Worm (Caenorhabditis elegans) whole organism, L4 larva: ENCODE results near the gene C44B7.11.

Source experiments
- F37D6.2 ChIP-seq: sonication (generic microtip); optimal IDR thresholded peaks from 2 replicates; lab custom pipeline; 2016; ENCODE audit warnings: mild to moderate bottlenecking, missing genetic modification characterization, missing compliant biosample characterization
- F49E8.2 ChIP-seq: sonication (generic microtip); optimal IDR thresholded peaks from 2 replicates; lab custom pipeline; 2016; ENCODE audit warnings: missing compliant biosample characterization, mild to moderate bottlenecking, missing genetic modification characterization, borderline replicate concordance
- R02D3.7 ChIP-seq: fragments of 150-350 bp; sonication (generic microtip); optimal IDR thresholded peaks from 3 replicates; lab custom pipeline; 2014; ENCODE audit warnings: missing biosample characterization, missing genetic modification characterization
- T26A8.4 ChIP-seq: fragments of 200-800 bp; sonication (Bioruptor generic); IDR thresholded peaks from 2 replicates; pipeline ENCODE4 v1.3.6; 2022; ENCODE audit warnings: missing genetic modification characterization, missing compliant biosample characterization
- Y75B8A.6 ChIP-seq: fragments of 200-800 bp; sonication (Bioruptor generic); IDR thresholded peaks from 2 replicates; pipeline ENCODE4 v1.3.6; 2022; ENCODE audit warnings: missing genetic modification reagents, missing genetic modification characterization, missing compliant biosample characterization
- ZK337.2 ChIP-seq: fragments of 200-800 bp; sonication (Bioruptor generic); IDR thresholded peaks from 2 replicates; pipeline ENCODE4 v1.3.6; 2022; ENCODE audit warnings: missing genetic modification reagents, missing genetic modification characterization, missing compliant biosample characterization
- ZK546.5 ChIP-seq, 2 experiments: sonication (generic microtip); optimal IDR thresholded peaks; 2 replicates each; lab custom pipeline; 2017; ENCODE audit warnings: missing biosample characterization in 2 of 2, missing genetic modification characterization in 2 of 2
- aha-1 ChIP-seq: fragments of 150-350 bp; peaks from one replicate; lab custom pipeline; 2014; ENCODE audit warnings: missing biosample characterization, missing genetic modification characterization
- aly-2 ChIP-seq: sonication (generic microtip); optimal IDR thresholded peaks from 2 replicates; lab custom pipeline; 2018; ENCODE audit warnings: missing biosample characterization, missing genetic modification characterization
- ama-1 ChIP-seq: fragments of 150-350 bp; optimal IDR thresholded peaks from 2 replicates; lab custom pipeline; 2014; ENCODE audit warnings: inconsistent platforms, mixed read lengths
- arid-1 ChIP-seq: fragments of 200-800 bp; sonication (Bioruptor generic); conservative IDR thresholded peaks from 2 replicates; pipeline ENCODE4 v1.3.6; 2022; ENCODE audit warnings: missing genetic modification reagents, missing genetic modification characterization, missing compliant biosample characterization
- ceh-32 ChIP-seq: sonication (generic microtip); optimal IDR thresholded peaks from 2 replicates; lab custom pipeline; 2016; ENCODE audit warnings: mild to moderate bottlenecking, missing genetic modification characterization, missing compliant biosample characterization; ENCODE audit not compliant: poor library complexity
- ceh-44 ChIP-seq: fragments of 200-800 bp; sonication (Bioruptor generic); IDR thresholded peaks from 2 replicates; pipeline ENCODE4 v1.3.6; 2022; ENCODE audit warnings: missing genetic modification reagents, missing genetic modification characterization, missing compliant biosample characterization
- ceh-62 ChIP-seq: sonication (generic microtip); optimal IDR thresholded peaks from 2 replicates; lab custom pipeline; 2017; ENCODE audit warnings: missing biosample characterization, missing genetic modification characterization
- ceh-82 ChIP-seq: sonication (generic microtip); optimal IDR thresholded peaks from 2 replicates; lab custom pipeline; 2017; ENCODE audit warnings: missing biosample characterization, missing genetic modification characterization
- ctbp-1 ChIP-seq: fragments of 200-800 bp; sonication (Bioruptor generic); IDR thresholded peaks from 2 replicates; pipeline ENCODE4 v1.3.6; 2022; ENCODE audit warnings: missing genetic modification reagents, missing genetic modification characterization, missing compliant biosample characterization
- daf-12 ChIP-seq: fragments of 150-350 bp; optimal IDR thresholded peaks from 2 replicates; lab custom pipeline; 2014; ENCODE audit warnings: missing biosample characterization, missing genetic modification reagents, missing genetic modification characterization
- dmd-8 ChIP-seq: fragments of 200-800 bp; sonication (Bioruptor generic); IDR thresholded peaks from 2 replicates; pipeline ENCODE4 v1.3.6; 2022; ENCODE audit warnings: missing genetic modification characterization, missing compliant biosample characterization
- dmd-9 ChIP-seq: fragments of 200-800 bp; sonication (Bioruptor generic); IDR thresholded peaks from 2 replicates; pipeline ENCODE4 v1.3.6; 2022; ENCODE audit warnings: missing genetic modification reagents, missing genetic modification characterization, missing compliant biosample characterization
- dpl-1 ChIP-seq: fragments of 150-350 bp; optimal IDR thresholded peaks from 2 replicates; lab custom pipeline; 2014; ENCODE audit warnings: missing biosample characterization, missing genetic modification reagents, missing genetic modification characterization
- egl-27 ChIP-seq: sonication (generic microtip); optimal IDR thresholded peaks from 3 replicates; lab custom pipeline; 2017; ENCODE audit warnings: missing biosample characterization, missing genetic modification reagents, missing genetic modification characterization
- egl-43 ChIP-seq: fragments of 200-800 bp; sonication (Bioruptor generic); IDR thresholded peaks from 2 replicates; pipeline ENCODE4 v1.3.6; 2022; ENCODE audit warnings: missing genetic modification reagents, missing genetic modification characterization, missing compliant biosample characterization
- hif-1 ChIP-seq, 2 experiments: sonication (generic microtip); optimal IDR thresholded peaks; 2 replicates each; lab custom pipeline; 2016 to 2017; ENCODE audit warnings: missing compliant biosample characterization in 2 of 2, missing genetic modification characterization in 2 of 2, missing genetic modification reagents in 2 of 2, missing genotype in 2 of 2, mild to moderate bottlenecking in 1 of 2
- hlh-30 ChIP-seq: sonication (generic microtip); optimal IDR thresholded peaks from 2 replicates; lab custom pipeline; 2017; ENCODE audit warnings: antibody characterized with exemption, mild to moderate bottlenecking, missing genetic modification characterization, missing compliant biosample characterization; ENCODE audit not compliant: insufficient read depth
- hmg-1.1 ChIP-seq: fragments of 200-800 bp; sonication (Bioruptor generic); IDR thresholded peaks from 2 replicates; pipeline ENCODE4 v1.3.6; 2022; ENCODE audit warnings: missing genetic modification reagents, missing genetic modification characterization, missing compliant biosample characterization
- jun-1 ChIP-seq: fragments of 150-350 bp; optimal IDR thresholded peaks from 2 replicates; lab custom pipeline; 2014; ENCODE audit warnings: missing biosample characterization, missing genetic modification reagents, missing genetic modification characterization
- lin-1 ChIP-seq: fragments of 200-800 bp; sonication (Bioruptor generic); IDR thresholded peaks from 2 replicates; pipeline ENCODE4 v1.3.6; 2022; ENCODE audit warnings: missing genetic modification reagents, missing genetic modification characterization, missing compliant biosample characterization
- lin-13 ChIP-seq: fragments of 150-350 bp; optimal IDR thresholded peaks from 2 replicates; lab custom pipeline; 2014; ENCODE audit warnings: missing biosample characterization, missing genetic modification reagents, missing genetic modification characterization
- lin-15B ChIP-seq: fragments of 150-350 bp; sonication (generic microtip); optimal IDR thresholded peaks from 3 replicates; lab custom pipeline; 2014; ENCODE audit warnings: missing biosample characterization, missing genetic modification characterization
- lin-38 ChIP-seq: fragments of 200-800 bp; sonication (Bioruptor generic); IDR thresholded peaks from 2 replicates; pipeline ENCODE4 v1.3.6; 2022; ENCODE audit warnings: missing genetic modification reagents, missing genetic modification characterization, missing compliant biosample characterization
- lin-39 ChIP-seq: fragments of 150-350 bp; optimal IDR thresholded peaks from 2 replicates; lab custom pipeline; 2014; ENCODE audit warnings: missing biosample characterization, missing genetic modification reagents, missing genetic modification characterization
- lsy-2 ChIP-seq, 2 experiments: fragments of 150-350 bp in 1 of 2; sonication (generic microtip) in 1 of 2; optimal IDR thresholded peaks; 2 replicates each; lab custom pipeline; 2014 to 2017; ENCODE audit warnings: missing biosample characterization in 2 of 2, missing genetic modification characterization in 2 of 2
- madf-5 ChIP-seq, 2 experiments: fragments of 200-800 bp; sonication (Bioruptor generic); IDR thresholded peaks; 2 replicates each; pipeline ENCODE4 v1.3.6; 2022; ENCODE audit warnings: missing compliant biosample characterization in 2 of 2, missing genetic modification characterization in 2 of 2
- mdl-1 ChIP-seq, 2 experiments: fragments of 150-350 bp in 1 of 2; sonication (generic microtip) in 1 of 2; optimal IDR thresholded peaks; 2 replicates each; lab custom pipeline; 2014 to 2017; ENCODE audit warnings: missing biosample characterization in 2 of 2, missing genetic modification characterization in 2 of 2
- mdt-29 ChIP-seq: fragments of 200-800 bp; sonication (Bioruptor generic); IDR thresholded peaks from 2 replicates; pipeline ENCODE4 v1.3.6; 2022; ENCODE audit warnings: missing genetic modification reagents, missing genetic modification characterization, missing compliant biosample characterization
- mep-1 ChIP-seq: fragments of 150-350 bp; sonication (generic microtip); optimal IDR thresholded peaks from 3 replicates; lab custom pipeline; 2014; ENCODE audit warnings: missing biosample characterization, missing genetic modification characterization
- mxl-3 ChIP-seq: fragments of 200-800 bp; sonication (Bioruptor generic); optimal IDR thresholded peaks from 2 replicates; lab custom pipeline; 2018; ENCODE audit warnings: mild to moderate bottlenecking, missing genetic modification characterization, missing compliant biosample characterization
- nhr-111 ChIP-seq: fragments of 200-800 bp; sonication (Bioruptor generic); optimal IDR thresholded peaks from 2 replicates; lab custom pipeline; 2018; ENCODE audit warnings: mild to moderate bottlenecking, missing genetic modification characterization, missing compliant biosample characterization
- nhr-28 ChIP-seq: fragments of 150-350 bp; optimal IDR thresholded peaks from 2 replicates; lab custom pipeline; 2014; ENCODE audit warnings: missing biosample characterization, missing genetic modification characterization
- nhr-41 ChIP-seq: fragments of 200-800 bp; sonication (Bioruptor generic); IDR thresholded peaks from 2 replicates; pipeline ENCODE4 v1.3.6; 2022; ENCODE audit warnings: missing genetic modification reagents, missing genetic modification characterization, missing compliant biosample characterization
- nhr-76 ChIP-seq: fragments of 150-350 bp; optimal IDR thresholded peaks from 2 replicates; lab custom pipeline; 2014; ENCODE audit warnings: missing biosample characterization, missing genetic modification characterization
- php-3 ChIP-seq: fragments of 200-800 bp; sonication (Bioruptor generic); IDR thresholded peaks from 2 replicates; pipeline ENCODE4 v1.3.6; 2022; ENCODE audit warnings: missing genetic modification reagents, missing genetic modification characterization, missing compliant biosample characterization
- rbr-2 ChIP-seq: sonication (generic microtip); optimal IDR thresholded peaks from 2 replicates; lab custom pipeline; 2016; ENCODE audit warnings: missing genotype, missing genetic modification characterization, missing compliant biosample characterization
- sdz-12 ChIP-seq: fragments of 200-800 bp; sonication (Bioruptor generic); optimal IDR thresholded peaks from 2 replicates; lab custom pipeline; 2018; ENCODE audit warnings: mild to moderate bottlenecking, missing genetic modification characterization, missing compliant biosample characterization
- skn-1 ChIP-seq: fragments of 150-350 bp; optimal IDR thresholded peaks from 2 replicates; lab custom pipeline; 2014; ENCODE audit warnings: missing biosample characterization, missing genetic modification characterization
- tag-97 ChIP-seq: fragments of 200-800 bp; sonication (Bioruptor generic); IDR thresholded peaks from 2 replicates; pipeline ENCODE4 v1.3.6; 2022; ENCODE audit warnings: missing genetic modification characterization, missing compliant biosample characterization
- unc-130 ChIP-seq: sonication (generic microtip); optimal IDR thresholded peaks from 2 replicates; lab custom pipeline; 2016; ENCODE audit warnings: missing genetic modification reagents, missing genetic modification characterization, missing compliant biosample characterization
- unc-39 ChIP-seq: sonication (generic microtip); optimal IDR thresholded peaks from 2 replicates; lab custom pipeline; 2017; ENCODE audit warnings: missing biosample characterization, missing genetic modification characterization
- vab-7 ChIP-seq: fragments of 200-800 bp; sonication (Bioruptor generic); IDR thresholded peaks from 2 replicates; pipeline ENCODE4 v1.3.6; 2022; ENCODE audit warnings: missing genetic modification reagents, missing genetic modification characterization, missing compliant biosample characterization
- zag-1 ChIP-seq: fragments of 150-350 bp; optimal IDR thresholded peaks from 2 replicates; lab custom pipeline; 2014; ENCODE audit warnings: missing biosample characterization, missing genetic modification characterization
- zfp-2 ChIP-seq: sonication (generic microtip); optimal IDR thresholded peaks from 2 replicates; lab custom pipeline; 2016; ENCODE audit warnings: mild to moderate bottlenecking, missing genetic modification characterization, missing compliant biosample characterization
- zip-11 ChIP-seq: fragments of 200-800 bp; sonication (Bioruptor generic); IDR thresholded peaks from 2 replicates; pipeline ENCODE4 v1.3.6; 2022; ENCODE audit warnings: missing genetic modification characterization, missing compliant biosample characterization
- ztf-7 ChIP-seq: fragments of 150-350 bp; optimal IDR thresholded peaks from 2 replicates; lab custom pipeline; 2014; ENCODE audit warnings: missing biosample characterization, missing genetic modification characterization

C44B7.11 gene

ce11 chrII:6913309-6913708, 16.0 kb upstream of the C44B7.11 start, which contains the start of gene cyn-10 (continued):
- TF ChIP-seq egl-43 (GFP tag; lab: Robert Waterston, UW) = no peak
- no peak for TF ChIP-seq ceh-44 (GFP tag; lab: Robert Waterston, UW)
- no peak for TF ChIP-seq daf-12
- no peak for TF ChIP-seq php-3 (GFP tag; lab: Robert Waterston, UW)
- TF ChIP-seq zip-11 = no peak
- peak; percentile 91; the same call in 1 of the 2 replicates for TF ChIP-seq tag-97 (GFP tag; lab: Robert Waterston, UW)
- no peak for TF ChIP-seq F37D6.2 (tag; lab: Kevin White, UChicago)
- TF ChIP-seq unc-39 (tag; lab: Kevin White, UChicago) = no peak
- no peak; the same call in 1 of the 2 replicates for TF ChIP-seq vab-7 (GFP tag; lab: Robert Waterston, UW)
- TF ChIP-seq dmd-9 (GFP tag; lab: Robert Waterston, UW) = peak; percentile 95
- peak; percentile 70 for TF ChIP-seq sdz-12 (GFP tag; lab: Kevin White, UChicago)
- TF ChIP-seq ceh-32 (tag; lab: Kevin White, UChicago) = peak; percentile 4
- TF ChIP-seq mdt-29 = 0 out of 2 replicates have a peak, but pooled peaks have one; percentile 25
- TF ChIP-seq ama-1 (lab: Kevin White, UChicago) = no peak
- peak; percentile 18 for TF ChIP-seq ztf-7
- peak; percentile 57 for TF ChIP-seq hlh-30 (tag; lab: Kevin White, UChicago)
- no peak for TF ChIP-seq lin-39 (tag; lab: Kevin White, UChicago)
- TF ChIP-seq nhr-41 (GFP tag; lab: Robert Waterston, UW) = no peak
- no peak for TF ChIP-seq ceh-62 (tag; lab: Kevin White, UChicago)
- no peak for TF ChIP-seq mdl-1 (tag; optimal IDR thresholded peaks at IDR 0.05; lab: Kevin White, UChicago)
- no peak for TF ChIP-seq ceh-82 (tag; lab: Kevin White, UChicago)
- peak; percentile 15 for TF ChIP-seq nhr-28 (tag; lab: Kevin White, UChicago)
- TF ChIP-seq egl-27 (tag; lab: Kevin White, UChicago) = no peak
- peak; percentile 83 for TF ChIP-seq lin-38 (GFP tag; lab: Robert Waterston, UW)
- peak; percentile 6 for TF ChIP-seq F49E8.2 (tag; lab: Kevin White, UChicago)
- TF ChIP-seq mep-1 (tag; lab: Kevin White, UChicago) = peak; percentile 51
- no peak for TF ChIP-seq zfp-2 (tag; lab: Kevin White, UChicago)
- no peak for TF ChIP-seq jun-1 (tag; lab: Kevin White, UChicago)
- peak; percentile 98 for TF ChIP-seq ZK337.2
- TF ChIP-seq arid-1 (GFP tag; lab: Robert Waterston, UW) = no peak
- no peak for TF ChIP-seq aly-2 (tag; lab: Kevin White, UChicago)
- TF ChIP-seq lsy-2 (tag; optimal IDR thresholded peaks at IDR 0.05; lab: Kevin White, UChicago) = peak in 1 of 2 experiments; percentile 82
- no peak for TF ChIP-seq skn-1 (tag; lab: Kevin White, UChicago)
- no peak for TF ChIP-seq nhr-76 (tag; lab: Kevin White, UChicago)
- TF ChIP-seq ZK546.5 (tag; optimal IDR thresholded peaks at IDR 0.05; lab: Kevin White, UChicago) = no peak
- no peak for TF ChIP-seq dmd-8 (GFP tag; lab: Robert Waterston, UW)
- TF ChIP-seq aha-1 (tag; lab: Kevin White, UChicago) = peak; percentile 99
- peak; percentile 66 for TF ChIP-seq hmg-1.1 (GFP tag; lab: Robert Waterston, UW)
- TF ChIP-seq madf-5 (GFP tag; IDR thresholded peaks at IDR 0.05; lab: Robert Waterston, UW) = no peak; a peak in 1 of 4 replicates
- no peak for TF ChIP-seq zag-1 (tag; lab: Kevin White, UChicago)
- peak in 1 of 2 experiments; percentile 86 for TF ChIP-seq hif-1 (tag; optimal IDR thresholded peaks at IDR 0.05; lab: Kevin White, UChicago)
- TF ChIP-seq T26A8.4 (GFP tag; lab: Robert Waterston, UW) = peak; percentile 77; the same call in 1 of the 2 replicates
- TF ChIP-seq dpl-1 = peak; percentile 98
- TF ChIP-seq lin-1 (GFP tag; lab: Robert Waterston, UW) = no peak
- TF ChIP-seq lin-15B (tag; lab: Kevin White, UChicago) = no peak
- TF ChIP-seq ctbp-1 (GFP tag; lab: Robert Waterston, UW) = peak; percentile 14; the same call in 1 of the 2 replicates
- peak; percentile 77 for TF ChIP-seq unc-130 (GFP tag; lab: Kevin White, UChicago)
- no peak for TF ChIP-seq lin-13 (GFP tag; lab: Kevin White, UChicago)
- TF ChIP-seq rbr-2 (tag; lab: Kevin White, UChicago) = peak; percentile 45
- TF ChIP-seq mxl-3 (GFP tag; lab: Kevin White, UChicago) = no peak
- no peak for TF ChIP-seq R02D3.7
- no peak for TF ChIP-seq Y75B8A.6 (GFP tag; lab: Robert Waterston, UW)
- no peak for TF ChIP-seq nhr-111 (GFP tag; lab: Kevin White, UChicago)
